Fruit fly (Drosophila melanogaster) whole organism, embryonic: ENCODE data around the gene CG31463.
A peak's percentile ranks its signal among the peaks of the same experiment; 100 is the strongest.

ENCODE experiments used
- Abd-B ChIP-seq: fragments of 200-800 bp; sonication (Bioruptor generic); optimal IDR thresholded peaks from 2 replicates; lab custom pipeline; 2018; ENCODE audit warnings: missing biosample characterization, mild to moderate bottlenecking, missing genetic modification characterization, moderate library complexity
- Awh ChIP-seq: fragments of 200-800 bp; sonication (Bioruptor generic); IDR thresholded peaks from 2 replicates; pipeline ENCODE4, ENCODE4 v1.3.6; 2022; ENCODE audit warnings: missing biosample characterization, missing genetic modification characterization
- CG10959 ChIP-seq: fragments of 200-800 bp; sonication (Bioruptor generic); IDR thresholded peaks from 2 replicates; pipeline ENCODE4 v1.3.6; 2022; ENCODE audit warnings: missing biosample characterization, missing genetic modification characterization
- CG10979 ChIP-seq: fragments of 200-800 bp; sonication (Bioruptor generic); optimal IDR thresholded peaks from 2 replicates; lab custom pipeline; 2018; ENCODE audit warnings: missing biosample characterization, mild to moderate bottlenecking, missing genetic modification characterization, moderate library complexity
- CG12219 ChIP-seq: fragments of 200-800 bp; sonication (Bioruptor generic); optimal IDR thresholded peaks from 3 replicates; lab custom pipeline; 2018; ENCODE audit warnings: missing biosample characterization, mild to moderate bottlenecking, missing genetic modification characterization
- CG13296 ChIP-seq: fragments of 200-800 bp; sonication (Bioruptor generic); optimal IDR thresholded peaks from 3 replicates; lab custom pipeline; 2018; ENCODE audit warnings: missing biosample characterization, mild to moderate bottlenecking, missing genetic modification characterization
- CG14050 ChIP-seq: fragments of 200-800 bp; sonication (Bioruptor generic); IDR thresholded peaks from 3 replicates; pipeline ENCODE4 v1.3.6; 2022; ENCODE audit warnings: missing biosample characterization, missing genetic modification characterization
- CG14860 ChIP-seq: fragments of 200-800 bp; sonication (Bioruptor generic); IDR thresholded peaks from 3 replicates; pipeline ENCODE4 v1.3.6; 2022; ENCODE audit warnings: missing biosample characterization, missing genetic modification characterization; ENCODE audit not compliant: partially characterized antibody
- CG15479 ChIP-seq: fragments of 200-800 bp; sonication (Bioruptor generic); optimal IDR thresholded peaks from 3 replicates; lab custom pipeline; 2019; ENCODE audit warnings: missing biosample characterization, mild to moderate bottlenecking, missing genetic modification characterization, moderate library complexity
- CG16813 ChIP-seq: fragments of 200-800 bp; sonication (Bioruptor generic); IDR thresholded peaks from 3 replicates; pipeline ENCODE4 v1.3.6; 2022; ENCODE audit warnings: missing biosample characterization, missing genetic modification characterization; ENCODE audit not compliant: partially characterized antibody
- CG17612 ChIP-seq: fragments of 200-800 bp; sonication (Bioruptor generic); IDR thresholded peaks from 2 replicates; pipeline ENCODE4 v1.3.6; 2022; ENCODE audit warnings: missing biosample characterization, missing genetic modification characterization
- CG30403 ChIP-seq: fragments of 200-800 bp; sonication (Bioruptor generic); optimal IDR thresholded peaks from 3 replicates; lab custom pipeline; 2016; ENCODE audit warnings: missing biosample characterization, missing genetic modification characterization
- CG31441 ChIP-seq: fragments of 200-800 bp; sonication (Bioruptor generic); IDR thresholded peaks from 2 replicates; pipeline ENCODE4 v1.3.6; 2022; ENCODE audit warnings: missing biosample characterization, missing genetic modification characterization
- CG32532 ChIP-seq: fragments of 200-800 bp; sonication (Bioruptor generic); IDR thresholded peaks from 2 replicates; pipeline ENCODE4 v1.3.6; 2022; ENCODE audit warnings: missing biosample characterization, missing genetic modification characterization
- CG42726 ChIP-seq: fragments of 200-800 bp; sonication (Bioruptor generic); IDR thresholded peaks from 2 replicates; pipeline ENCODE4 v1.3.6; 2022; ENCODE audit warnings: missing biosample characterization, missing genetic modification characterization; ENCODE audit not compliant: partially characterized antibody
- CG43689 ChIP-seq: fragments of 200-800 bp; sonication (Bioruptor generic); IDR thresholded peaks from 2 replicates; pipeline ENCODE4 v1.3.6; 2022; ENCODE audit warnings: missing biosample characterization, missing genetic modification characterization
- CG4404 ChIP-seq: fragments of 200-800 bp; sonication (Bioruptor generic); IDR thresholded peaks from 2 replicates; pipeline ENCODE4 v1.3.6; 2022; ENCODE audit warnings: missing biosample characterization, missing genetic modification characterization
- CG4854 ChIP-seq: fragments of 200-800 bp; sonication (Bioruptor generic); optimal IDR thresholded peaks from 2 replicates; lab custom pipeline; 2016; ENCODE audit warnings: missing biosample characterization, missing genetic modification characterization, inconsistent platforms
- CG7928 ChIP-seq: fragments of 200-800 bp; sonication (Bioruptor generic); optimal IDR thresholded peaks from 2 replicates; lab custom pipeline; 2017; ENCODE audit warnings: missing biosample characterization, mild to moderate bottlenecking, missing genetic modification characterization
- CG8765 ChIP-seq: fragments of 200-800 bp; sonication (Bioruptor generic); IDR thresholded peaks from 2 replicates; pipeline ENCODE4 v1.3.6; 2022; ENCODE audit warnings: missing biosample characterization, missing genetic modification characterization
- CG9932 ChIP-seq: fragments of 200-800 bp; sonication (Bioruptor generic); IDR thresholded peaks from 2 replicates; pipeline ENCODE4 v1.3.6; 2022; ENCODE audit warnings: missing biosample characterization, missing genetic modification characterization
- CkIIα-i1 ChIP-seq: fragments of 200-800 bp; sonication (Bioruptor generic); IDR thresholded peaks from 2 replicates; pipeline ENCODE4 v1.3.6; 2022; ENCODE audit warnings: missing biosample characterization, missing genetic modification characterization
- Dek ChIP-seq: fragments of 200-800 bp; sonication (Bioruptor generic); optimal IDR thresholded peaks from 3 replicates; lab custom pipeline; 2019; ENCODE audit warnings: missing biosample characterization, mild to moderate bottlenecking, missing genetic modification characterization, moderate library complexity
- Dfd ChIP-seq, 2 experiments: fragments of >200 bp; optimal IDR thresholded peaks; 2 replicates each; lab custom pipeline; 2017; ENCODE audit warnings: missing biosample characterization in 2 of 2, missing genetic modification characterization in 2 of 2
- Dip3 ChIP-seq: fragments of 200-800 bp; sonication (Bioruptor generic); optimal IDR thresholded peaks from 3 replicates; lab custom pipeline; 2016; ENCODE audit warnings: missing biosample characterization, missing genetic modification characterization
- Gug ChIP-seq: fragments of 200-800 bp; sonication (Bioruptor generic); IDR thresholded peaks from 4 replicates; pipeline ENCODE4 v1.3.6; 2022; ENCODE audit warnings: missing biosample characterization, missing genetic modification characterization
- Poxn ChIP-seq: fragments of 200-800 bp; sonication (Bioruptor generic); IDR thresholded peaks from 2 replicates; pipeline ENCODE4 v1.3.6; 2022; ENCODE audit warnings: missing biosample characterization, missing genetic modification characterization
- Ssrp ChIP-seq: fragments of 200-800 bp; sonication (Bioruptor generic); optimal IDR thresholded peaks from 2 replicates; lab custom pipeline; 2018; ENCODE audit warnings: missing biosample characterization, mild to moderate bottlenecking, missing genetic modification characterization, moderate library complexity
- Xbp1 ChIP-seq: fragments of 200-800 bp; sonication (Bioruptor generic); optimal IDR thresholded peaks from 3 replicates; lab custom pipeline; 2016; ENCODE audit warnings: missing biosample characterization, mild to moderate bottlenecking, missing genetic modification characterization
- al ChIP-seq: fragments of 200-800 bp; sonication (Bioruptor generic); IDR thresholded peaks from 2 replicates; pipeline ENCODE4 v1.3.6; 2022; ENCODE audit warnings: missing biosample characterization, missing genetic modification characterization
- amos ChIP-seq: fragments of 200-800 bp; sonication (Bioruptor generic); IDR thresholded peaks from 2 replicates; pipeline ENCODE4 v1.3.6; 2022; ENCODE audit warnings: missing biosample characterization, missing genetic modification characterization; ENCODE audit not compliant: partially characterized antibody
- ase ChIP-seq: fragments of 200-800 bp; sonication (Bioruptor generic); IDR thresholded peaks from 3 replicates; pipeline ENCODE4 v1.3.6; 2022; ENCODE audit warnings: missing biosample characterization, missing genetic modification characterization
- az2 ChIP-seq: fragments of 200-800 bp; sonication (Bioruptor generic); optimal IDR thresholded peaks from 3 replicates; lab custom pipeline; 2016; ENCODE audit warnings: missing biosample characterization, missing genetic modification characterization
- cato ChIP-seq: fragments of 200-800 bp; sonication (Bioruptor generic); optimal IDR thresholded peaks from 2 replicates; lab custom pipeline; 2016; ENCODE audit warnings: missing biosample characterization, missing genetic modification characterization, borderline replicate concordance
- hkb ChIP-seq, 2 experiments: fragments of 200-800 bp in 1 of 2; fragments of >200 bp in 1 of 2; sonication (Bioruptor generic) in 1 of 2; IDR thresholded peaks in 1 of 2; optimal IDR thresholded peaks in 1 of 2; 2 replicates each; pipeline versions ENCODE4 v1.3.6 to Lab custom; 2017 to 2022; ENCODE audit warnings: missing biosample characterization in 1 of 2, missing genetic modification characterization in 1 of 2
- lbe ChIP-seq: fragments of 200-800 bp; sonication (Bioruptor generic); optimal IDR thresholded peaks from 2 replicates; lab custom pipeline; 2016; ENCODE audit warnings: missing biosample characterization, mild to moderate bottlenecking, missing genetic modification characterization
- mam ChIP-seq: fragments of 200-800 bp; sonication (Bioruptor generic); optimal IDR thresholded peaks from 3 replicates; lab custom pipeline; 2016; ENCODE audit warnings: missing biosample characterization, missing genetic modification characterization
- mirr ChIP-seq: fragments of 200-800 bp; sonication (Bioruptor generic); optimal IDR thresholded peaks from 3 replicates; lab custom pipeline; 2018; ENCODE audit warnings: missing biosample characterization, mild to moderate bottlenecking, missing genetic modification characterization
- pho ChIP-seq: fragments of 200-800 bp; sonication (Bioruptor generic); optimal IDR thresholded peaks from 2 replicates; lab custom pipeline; 2016; ENCODE audit warnings: missing biosample characterization, missing genetic modification characterization
- pnt ChIP-seq: fragments of 200-800 bp; sonication (Bioruptor generic); optimal IDR thresholded peaks from 3 replicates; lab custom pipeline; 2016; ENCODE audit warnings: missing biosample characterization, missing genetic modification characterization
- sc ChIP-seq, 3 experiments: fragments of >200 bp in 2 of 3; fragments of 200-800 bp in 1 of 3; sonication (Bioruptor generic) in 1 of 3; optimal IDR thresholded peaks; 2 replicates in 2 of 3; 3 replicates in 1 of 3; lab custom pipeline; 2017; ENCODE audit warnings: mild to moderate bottlenecking in 1 of 3, missing biosample characterization in 1 of 3, missing genetic modification characterization in 1 of 3, missing genetic modification reagents in 1 of 3
- sens-2 ChIP-seq: fragments of 200-800 bp; sonication (Bioruptor generic); IDR thresholded peaks from 2 replicates; pipeline ENCODE4 v1.3.6; 2022; ENCODE audit warnings: missing biosample characterization, missing genetic modification characterization
- slbo ChIP-seq: fragments of 200-800 bp; sonication (Bioruptor generic); IDR thresholded peaks from 2 replicates; pipeline ENCODE4 v1.3.6; 2022; ENCODE audit warnings: missing biosample characterization, missing genetic modification characterization
- slp2 ChIP-seq: fragments of 200-800 bp; sonication (Bioruptor generic); optimal IDR thresholded peaks from 2 replicates; lab custom pipeline; 2016; ENCODE audit warnings: missing biosample characterization, missing genetic modification characterization
- stwl ChIP-seq: fragments of 200-800 bp; sonication (Bioruptor generic); optimal IDR thresholded peaks from 3 replicates; lab custom pipeline; 2018; ENCODE audit warnings: missing biosample characterization, mild to moderate bottlenecking, missing genetic modification characterization, moderate library complexity
- sug ChIP-seq: fragments of 200-800 bp; optimal IDR thresholded peaks from 2 replicates; lab custom pipeline; 2019; ENCODE audit warnings: missing biosample characterization, mild to moderate bottlenecking, missing genetic modification characterization, moderate library complexity
- tgo ChIP-seq: fragments of 200-800 bp; sonication (Bioruptor generic); IDR thresholded peaks from 3 replicates; pipeline ENCODE4 v1.3.6; 2022; ENCODE audit warnings: missing biosample characterization, missing genetic modification characterization
- toy ChIP-seq: fragments of 200-800 bp; sonication (Bioruptor generic); IDR thresholded peaks from 2 replicates; pipeline ENCODE4 v1.3.6; 2022; ENCODE audit warnings: missing biosample characterization, missing genetic modification characterization
- unpg ChIP-seq: fragments of 200-800 bp; sonication (Bioruptor generic); optimal IDR thresholded peaks from 3 replicates; lab custom pipeline; 2018; ENCODE audit warnings: missing biosample characterization, mild to moderate bottlenecking, missing genetic modification characterization, moderate library complexity
- wek ChIP-seq: fragments of 200-800 bp; sonication (Bioruptor generic); optimal IDR thresholded peaks from 3 replicates; lab custom pipeline; 2018; ENCODE audit warnings: missing biosample characterization, mild to moderate bottlenecking, missing genetic modification characterization, moderate library complexity
- wor ChIP-seq: fragments of 200-800 bp; sonication (Bioruptor generic); IDR thresholded peaks from 2 replicates; pipeline ENCODE4 v1.3.6; 2022; ENCODE audit warnings: missing biosample characterization, missing genetic modification characterization

The CG31463 gene

DNA sequence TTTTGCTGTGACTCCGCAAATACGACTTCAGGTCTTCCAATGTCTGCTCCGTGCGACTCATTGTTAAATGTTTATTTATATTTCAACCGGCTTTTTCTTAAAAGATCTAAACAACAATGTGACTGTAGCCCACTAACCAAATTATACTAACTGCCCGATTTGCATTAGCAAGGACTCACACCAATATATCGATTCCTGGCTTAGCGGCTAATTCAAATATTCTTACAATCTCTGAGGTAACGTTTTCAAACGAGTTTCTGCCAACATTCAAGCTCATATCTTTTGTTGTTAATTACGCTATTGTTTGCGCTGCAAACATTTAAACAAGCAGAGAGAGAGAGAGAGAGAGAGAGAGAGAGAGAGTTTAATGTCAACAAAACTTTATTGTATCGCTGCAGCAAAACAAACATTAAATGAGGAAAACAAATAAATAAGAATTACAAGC lies 16.4 kb downstream of the CG31463 start, which contains the start of gene tex (continued):
- TF ChIP-seq CG15479 (GFP tag; lab: Kevin White, UChicago) (no peak), sug (no peak), CG10959 (no peak), CG14050 (GFP tag; lab: Robert Waterston, UW) (no peak), CG14860 (GFP tag; lab: Robert Waterston, UW) (no peak), wek (peak; percentile 57), Gug (GFP tag; lab: Robert Waterston, UW) (no peak), cato (GFP tag; lab: Kevin White, UChicago) (no peak), Xbp1 (GFP tag; lab: Kevin White, UChicago) (no peak), amos (GFP tag; lab: Robert Waterston, UW) (peak; percentile 51), lbe (no peak), CG31441 (peak; percentile 49; the same call in 1 of the 2 replicates), mirr (GFP tag; lab: Kevin White, UChicago) (no peak), CG12219 (GFP tag; lab: Kevin White, UChicago) (peak; percentile 31), slp2 (peak; percentile 4), tgo (no peak), hkb (optimal IDR thresholded peaks at IDR 0.05; lab: Kevin White, UChicago) (no peak), hkb (GFP tag; IDR thresholded peaks at IDR 0.05; lab: Robert Waterston, UW) (peak; percentile 37; the same call in 1 of the 2 replicates), CG4404 (GFP tag; lab: Robert Waterston, UW) (no peak), Poxn (GFP tag; lab: Robert Waterston, UW) (no peak), pnt (GFP tag; lab: Kevin White, UChicago) (peak; percentile 12), al (GFP tag; lab: Robert Waterston, UW) (no peak), sens-2 (GFP tag; lab: Robert Waterston, UW) (no peak), Awh (GFP tag; lab: Robert Waterston, UW) (peak; percentile 88), Dek (tag; lab: Kevin White, UChicago) (no peak), Ssrp (tag; lab: Kevin White, UChicago) (no peak), CG13296 (GFP tag; lab: Kevin White, UChicago) (no peak), CG9932 (no peak), CG8765 (GFP tag; lab: Robert Waterston, UW) (no peak), Dip3 (GFP tag; lab: Kevin White, UChicago) (no peak), unpg (GFP tag; lab: Kevin White, UChicago) (peak; percentile 38), CG42726 (no peak), CG16813 (GFP tag; lab: Robert Waterston, UW) (0 out of 3 replicates have a peak, but pooled peaks have one; percentile 31), CG17612 (GFP tag; lab: Robert Waterston, UW) (no peak), CG10979 (tag; lab: Kevin White, UChicago) (peak; percentile 31), CG32532 (no peak), slbo (GFP tag; lab: Robert Waterston, UW) (no peak), mam (GFP tag; lab: Kevin White, UChicago) (no peak), CG30403 (GFP tag; lab: Kevin White, UChicago) (no peak), CkIIα-i1 (GFP tag; lab: Robert Waterston, UW) (no peak), stwl (tag; lab: Kevin White, UChicago) (peak; percentile 36), CG43689 (no peak), CG4854 (GFP tag; lab: Kevin White, UChicago) (no peak), ase (no peak), pho (GFP tag; lab: Kevin White, UChicago) (no peak), Abd-B (GFP tag; lab: Kevin White, UChicago) (no peak), az2 (GFP tag; lab: Kevin White, UChicago) (no peak), sc (optimal IDR thresholded peaks at IDR 0.05; lab: Kevin White, UChicago) (no peak), sc (GFP tag; optimal IDR thresholded peaks at IDR 0.05; lab: Kevin White, UChicago) (peak; percentile 15), Dfd (GFP tag; optimal IDR thresholded peaks at IDR 0.05; lab: Kevin White, UChicago) (no peak), wor (no peak), toy (GFP tag; lab: Robert Waterston, UW) (no peak), CG7928 (no peak)
